Worm (Caenorhabditis elegans): ENCODE measurements around the gene parg-2.
A peak's percentile ranks its signal among the peaks of the same experiment; 100 is the strongest.
"Not testable (repeated sequence)": the region's sequence is repeated elsewhere in the genome, so short reads cannot be mapped to it uniquely, and the experiment has no call there.

parg-2 gene

ce11 chrIV:8715032-8715431, at the start of gene parg-2, which contains the start of gene ipla-5:
TSS of gene parg-2 (minus strand) at chrIV:8715132.
TSS of gene ipla-5 (plus strand) at chrIV:8715247.
- TF ChIP-seq ztf-26 (tag; optimal IDR thresholded peaks at IDR 0.05); pbrm-1 (GFP tag; IDR thresholded peaks at IDR 0.05); T07F8.4 (tag; optimal IDR thresholded peaks at IDR 0.05): not testable (repeated sequence)

- TF ChIP-seq dpl-1 (GFP tag; optimal IDR thresholded peaks at IDR 0.05) (no peak), xnd-1 (tag; optimal IDR thresholded peaks at IDR 0.05) (no peak), attf-6 (GFP tag; IDR thresholded peaks at IDR 0.05) (no peak)
Observed at ce11 chrIV:8764567-8764966, 49.6 kb upstream of the parg-2 start, which contains the start of gene cdc-50.B. TSS of gene cdc-50.B (plus strand) at chrIV:8764867.

ce11 chrIV:8762471-8762870, 47.5 kb upstream of the parg-2 start:
- TF ChIP-seq hmg-1.2 (GFP tag; IDR thresholded peaks at IDR 0.05) (peak; percentile 60; the same call in 1 of the 2 replicates), nhr-179 (tag; optimal IDR thresholded peaks at IDR 0.05) (no peak), madf-10 (tag; optimal IDR thresholded peaks at IDR 0.05) (peak; percentile 88), F57C9.4 (tag; optimal IDR thresholded peaks at IDR 0.05) (no peak), athp-1 (tag; optimal IDR thresholded peaks at IDR 0.05) (no peak), B0336.3 (GFP tag; IDR thresholded peaks at IDR 0.05) (no peak), ZK185.1 (tag; optimal IDR thresholded peaks at IDR 0.05; ENCODE audit: poor library complexity, severe bottlenecking) (no peak)

- TF ChIP-seq ceh-91 (GFP tag; IDR thresholded peaks at IDR 0.05) (no peak), C17E4.6 (GFP tag; IDR thresholded peaks at IDR 0.05) (no peak), efl-1 (GFP tag; optimal IDR thresholded peaks at IDR 0.05) (no peak), mel-28 (tag; optimal IDR thresholded peaks at IDR 0.05; ENCODE audit: borderline replicate concordance) (no peak), ztf-3 (GFP tag; optimal IDR thresholded peaks at IDR 0.05) (no peak), repo-1 (tag; optimal IDR thresholded peaks at IDR 0.05) (no peak), ztf-6 (GFP tag; IDR thresholded peaks at IDR 0.05) (no peak), madf-6 (GFP tag; IDR thresholded peaks at IDR 0.05) (no peak)
Observed at ce11 chrIV:8761896-8762295, 47.0 kb upstream of the parg-2 start, which contains the start of the genes F20C5.11 and klp-11. TSS of gene F20C5.11 (minus strand) at chrIV:8761996. TSS of gene klp-11 (minus strand) at chrIV:8762066.

ce11 chrIV:8758620-8759019, 43.7 kb upstream of the parg-2 start:
- TF ChIP-seq madf-10 (tag; optimal IDR thresholded peaks at IDR 0.05) (peak; percentile 99), hmg-1.2 (GFP tag; IDR thresholded peaks at IDR 0.05) (peak; percentile 47; the same call in 1 of the 2 replicates), xnd-1 (tag; optimal IDR thresholded peaks at IDR 0.05) (no peak), K11D2.4 (GFP tag; IDR thresholded peaks at IDR 0.05) (no peak)

- TF ChIP-seq nhr-80 (tag; optimal IDR thresholded peaks at IDR 0.05) (peak; percentile 74), hsf-1 (GFP tag; IDR thresholded peaks at IDR 0.05) (no peak), tbx-9 (tag; optimal IDR thresholded peaks at IDR 0.05; ENCODE audit: borderline replicate concordance) (no peak), madf-10 (tag; optimal IDR thresholded peaks at IDR 0.05) (peak; percentile 83)
Observed at ce11 chrIV:8757729-8758128, 42.8 kb upstream of the parg-2 start.

- TF ChIP-seq efl-1 (GFP tag; optimal IDR thresholded peaks at IDR 0.05) = peak; percentile 53
- TF ChIP-seq F39B2.1 (GFP tag; IDR thresholded peaks at IDR 0.05) = no peak
- peak; percentile 16 for TF ChIP-seq dpl-1 (GFP tag; optimal IDR thresholded peaks at IDR 0.05)
Observed at ce11 chrIV:8754727-8755126, 39.8 kb upstream of the parg-2 start, which contains the start of gene elli-1. TSS of gene elli-1 (minus strand) at chrIV:8754827.

- TF ChIP-seq B0261.1 (tag; optimal IDR thresholded peaks at IDR 0.05) = no peak
- TF ChIP-seq nhr-120 (GFP tag; IDR thresholded peaks at IDR 0.05) = no peak
- no peak for TF ChIP-seq ama-1 (optimal IDR thresholded peaks at IDR 0.05)
- no peak for TF ChIP-seq ama-1 (GFP tag; optimal IDR thresholded peaks at IDR 0.05)
- TF ChIP-seq efl-1 (GFP tag; optimal IDR thresholded peaks at IDR 0.05) = peak; percentile 0
- TF ChIP-seq die-1 (tag; optimal IDR thresholded peaks at IDR 0.05) = no peak
- TF ChIP-seq madf-3 (GFP tag; IDR thresholded peaks at IDR 0.05) = no peak
- no peak for TF ChIP-seq atf-7 (tag; optimal IDR thresholded peaks at IDR 0.05)
- TF ChIP-seq pha-4 (tag; optimal IDR thresholded peaks at IDR 0.05) = no peak
- TF ChIP-seq lsl-1 (GFP tag; optimal IDR thresholded peaks at IDR 0.05) = peak; percentile 79
- TF ChIP-seq F33H1.4 (GFP tag; IDR thresholded peaks at IDR 0.05) = peak; percentile 81; the same call in 1 of the 2 replicates
- TF ChIP-seq unc-130 (GFP tag; optimal IDR thresholded peaks at IDR 0.05) = no peak
- TF ChIP-seq mel-28 (tag; optimal IDR thresholded peaks at IDR 0.05; ENCODE audit: borderline replicate concordance) = no peak
- no peak for TF ChIP-seq nfyb-1 (GFP tag; IDR thresholded peaks at IDR 0.05)
- TF ChIP-seq ztf-26 (tag; optimal IDR thresholded peaks at IDR 0.05) = no peak
Observed at ce11 chrIV:8754146-8754545, 39.2 kb upstream of the parg-2 start.
